Worm (Caenorhabditis elegans) whole organism, young adult: ENCODE data around the gene C07E3.10.

ENCODE experiments used
- D2030.7 ChIP-seq: fragments of 200-800 bp; sonication (Bioruptor generic); IDR thresholded peaks from 2 replicates; pipeline ENCODE4 v1.3.6; 2022; ENCODE audit warnings: missing genetic modification reagents, missing genetic modification characterization, missing compliant biosample characterization
- F52B5.7 ChIP-seq: sonication (generic microtip); optimal IDR thresholded peaks from 2 replicates; lab custom pipeline; 2016; ENCODE audit warnings: mild to moderate bottlenecking, missing genetic modification characterization, missing compliant biosample characterization
- F55B11.4 ChIP-seq: sonication (generic microtip); optimal IDR thresholded peaks from 2 replicates; lab custom pipeline; 2016; ENCODE audit warnings: missing compliant biosample characterization, missing genetic modification characterization, borderline replicate concordance; ENCODE audit not compliant: insufficient read depth
- K11D2.4 ChIP-seq: fragments of 200-800 bp; sonication (Bioruptor generic); IDR thresholded peaks from 2 replicates; pipeline ENCODE4 v1.3.6; 2022; ENCODE audit warnings: missing genetic modification reagents, missing genetic modification characterization, missing compliant biosample characterization
- K12H6.12 ChIP-seq: fragments of 200-800 bp; sonication (Bioruptor generic); optimal IDR thresholded peaks from 2 replicates; lab custom pipeline; 2018; ENCODE audit warnings: mild to moderate bottlenecking, missing genetic modification characterization, missing compliant biosample characterization
- Y53F4B.3 ChIP-seq: fragments of 200-800 bp; sonication (Bioruptor generic); IDR thresholded peaks from 2 replicates; pipeline ENCODE4 v1.3.6; 2022; ENCODE audit warnings: missing genetic modification reagents, missing genetic modification characterization, missing compliant biosample characterization
- Y53G8AR.9 ChIP-seq: fragments of 200-800 bp; sonication (Bioruptor generic); conservative IDR thresholded peaks from 2 replicates; pipeline ENCODE4 v1.3.6; 2022; ENCODE audit warnings: missing genetic modification reagents, missing genetic modification characterization, missing compliant biosample characterization
- Y79H2A.3 ChIP-seq: fragments of 200-800 bp; sonication (Bioruptor generic); conservative IDR thresholded peaks from 2 replicates; pipeline ENCODE4 v1.3.6; 2022; ENCODE audit warnings: missing genetic modification reagents, missing genetic modification characterization, missing compliant biosample characterization
- Y95B8A.8 ChIP-seq: fragments of 200-800 bp; sonication (Bioruptor generic); IDR thresholded peaks from 2 replicates; pipeline ENCODE4 v1.3.6; 2022; ENCODE audit warnings: missing genetic modification reagents, missing genetic modification characterization, missing compliant biosample characterization
- ama-1 ChIP-seq, 3 experiments: fragments of 150-350 bp in 1 of 3; sonication (generic microtip) in 2 of 3; optimal IDR thresholded peaks; 2 replicates each; lab custom pipeline; 2014 to 2018; ENCODE audit warnings: missing biosample characterization in 2 of 3, missing genetic modification characterization in 2 of 3, missing genetic modification reagents in 2 of 3
- aptf-2 ChIP-seq: fragments of 200-800 bp; sonication (Bioruptor generic); conservative IDR thresholded peaks from 2 replicates; pipeline ENCODE4 v1.3.6; 2022; ENCODE audit warnings: missing genetic modification reagents, missing genetic modification characterization, missing compliant biosample characterization
- aptf-3 ChIP-seq: fragments of 200-800 bp; sonication (Bioruptor generic); IDR thresholded peaks from 2 replicates; pipeline ENCODE4 v1.3.6; 2022; ENCODE audit warnings: missing genetic modification characterization, missing compliant biosample characterization
- bed-1 ChIP-seq: fragments of 200-800 bp; sonication (Bioruptor generic); IDR thresholded peaks from 2 replicates; pipeline ENCODE4 v1.3.6; 2022; ENCODE audit warnings: missing genetic modification reagents, missing genetic modification characterization, missing compliant biosample characterization
- bed-2 ChIP-seq: fragments of 200-800 bp; sonication (Bioruptor generic); IDR thresholded peaks from 2 replicates; pipeline ENCODE4 v1.3.6; 2022; ENCODE audit warnings: missing genetic modification reagents, missing genetic modification characterization, missing compliant biosample characterization
- ccch-3 ChIP-seq: fragments of 200-800 bp; sonication (Bioruptor generic); optimal IDR thresholded peaks from 2 replicates; lab custom pipeline; 2018; ENCODE audit warnings: mild to moderate bottlenecking, missing genetic modification characterization, missing compliant biosample characterization
- cebp-1 ChIP-seq, 2 experiments: fragments of 200-800 bp in 1 of 2; sonication (Bioruptor generic) in 1 of 2; sonication (generic microtip) in 1 of 2; IDR thresholded peaks in 1 of 2; optimal IDR thresholded peaks in 1 of 2; 2 replicates each; pipeline versions ENCODE4 v1.3.6 to Lab custom; 2017 to 2022; ENCODE audit warnings: missing compliant biosample characterization in 2 of 2, missing genetic modification characterization in 2 of 2, mild to moderate bottlenecking in 1 of 2, missing genetic modification reagents in 1 of 2, moderate library complexity in 1 of 2
- ceh-58 ChIP-seq: fragments of 200-800 bp; sonication (Bioruptor generic); IDR thresholded peaks from 2 replicates; pipeline ENCODE4 v1.3.6; 2022; ENCODE audit warnings: missing genetic modification characterization, missing compliant biosample characterization
- die-1 ChIP-seq: sonication (generic microtip); optimal IDR thresholded peaks from 2 replicates; lab custom pipeline; 2016; ENCODE audit warnings: missing genotype, mild to moderate bottlenecking, missing genetic modification characterization, missing compliant biosample characterization
- dpl-1 ChIP-seq: fragments of 150-350 bp; optimal IDR thresholded peaks from 2 replicates; lab custom pipeline; 2014; ENCODE audit warnings: missing biosample characterization, missing genetic modification reagents, missing genetic modification characterization
- egrh-3 ChIP-seq: fragments of 200-800 bp; sonication (Bioruptor generic); IDR thresholded peaks from 2 replicates; pipeline ENCODE4 v1.3.6; 2022; ENCODE audit warnings: missing genetic modification reagents, missing genetic modification characterization, missing compliant biosample characterization
- ekl-4 ChIP-seq: fragments of 200-800 bp; sonication (Bioruptor generic); IDR thresholded peaks from 2 replicates; pipeline ENCODE4 v1.3.6; 2022; ENCODE audit warnings: missing genetic modification reagents, missing genetic modification characterization, missing compliant biosample characterization
- hmg-1.2 ChIP-seq: fragments of 200-800 bp; sonication (Bioruptor generic); IDR thresholded peaks from 2 replicates; pipeline ENCODE4 v1.3.6; 2022; ENCODE audit warnings: missing genetic modification reagents, missing genetic modification characterization, missing compliant biosample characterization
- lag-1 ChIP-seq: fragments of 200-800 bp; sonication (Bioruptor generic); IDR thresholded peaks from 2 replicates; pipeline ENCODE4 v1.3.6; 2022; ENCODE audit warnings: missing genetic modification reagents, missing genetic modification characterization, missing compliant biosample characterization
- lin-40 ChIP-seq: sonication (generic microtip); optimal IDR thresholded peaks from 2 replicates; lab custom pipeline; 2016; ENCODE audit warnings: missing genetic modification characterization, mild to moderate bottlenecking, missing compliant biosample characterization, missing genotype, missing genetic modification reagents
- lir-1 ChIP-seq: fragments of 200-800 bp; sonication (Bioruptor generic); conservative IDR thresholded peaks from 2 replicates; pipeline ENCODE4 v1.3.6; 2022; ENCODE audit warnings: missing genetic modification reagents, missing genetic modification characterization, missing compliant biosample characterization
- madf-3 ChIP-seq: fragments of 200-800 bp; sonication (Bioruptor generic); IDR thresholded peaks from 2 replicates; pipeline ENCODE4 v1.3.6; 2022; ENCODE audit warnings: missing genetic modification reagents, missing genetic modification characterization, missing compliant biosample characterization
- mel-28 ChIP-seq: sonication (generic microtip); optimal IDR thresholded peaks from 2 replicates; lab custom pipeline; 2016; ENCODE audit warnings: borderline replicate concordance, mild to moderate bottlenecking, missing genetic modification characterization, missing compliant biosample characterization
- nfya-2 ChIP-seq: fragments of 200-800 bp; sonication (Bioruptor generic); IDR thresholded peaks from 2 replicates; pipeline ENCODE4 v1.3.6; 2022; ENCODE audit warnings: missing genetic modification reagents, missing genetic modification characterization, missing compliant biosample characterization
- repo-1 ChIP-seq: sonication (generic microtip); optimal IDR thresholded peaks from 2 replicates; lab custom pipeline; 2017; ENCODE audit warnings: mild to moderate bottlenecking, missing genetic modification characterization, missing compliant biosample characterization
- rpc-1 ChIP-seq, 2 experiments: fragments of 150-350 bp in 1 of 2; sonication (generic microtip) in 1 of 2; optimal IDR thresholded peaks; 2 replicates each; lab custom pipeline; 2014 to 2018; ENCODE audit warnings: missing biosample characterization in 1 of 2, missing genetic modification characterization in 1 of 2, missing genetic modification reagents in 1 of 2, missing genotype in 1 of 2
- sea-2 ChIP-seq: fragments of 200-800 bp; sonication (Bioruptor generic); IDR thresholded peaks from 2 replicates; pipeline ENCODE4 v1.3.6; 2022; ENCODE audit warnings: missing genetic modification characterization, missing compliant biosample characterization
- snpc-1.3 ChIP-seq: sonication (generic microtip); optimal IDR thresholded peaks from 2 replicates; lab custom pipeline; 2017; ENCODE audit warnings: missing genetic modification characterization, mild to moderate bottlenecking, missing compliant biosample characterization, antibody characterized with exemption, moderate library complexity, missing genotype, missing genetic modification reagents; ENCODE audit not compliant: insufficient read depth
- unc-130 ChIP-seq: sonication (generic microtip); optimal IDR thresholded peaks from 2 replicates; lab custom pipeline; 2016; ENCODE audit warnings: missing genetic modification reagents, missing genetic modification characterization, missing compliant biosample characterization
- unc-62 ChIP-seq: fragments of 150-350 bp; optimal IDR thresholded peaks from 2 replicates; lab custom pipeline; 2014; ENCODE audit warnings: missing biosample characterization, missing genetic modification reagents, missing genetic modification characterization
- ztf-6 ChIP-seq: fragments of 200-800 bp; sonication (Bioruptor generic); IDR thresholded peaks from 2 replicates; pipeline ENCODE4 v1.3.6; 2022; ENCODE audit warnings: missing genetic modification reagents, missing genetic modification characterization, missing compliant biosample characterization

Gene C07E3.10

ce11 chrII:10357468-10358007, 11.4 kb downstream of the C07E3.10 start, which contains the start of gene C07E3.3:
C07E3.3 (minus strand) TSS chrII:10357518.
- TF ChIP-seq lir-1 (GFP tag; lab: Robert Waterston, UW), result no peak
- no peak for TF ChIP-seq unc-130
- TF ChIP-seq ama-1 (optimal IDR thresholded peaks at IDR 0.05; lab: Kevin White, UChicago), result no peak
- no peak for TF ChIP-seq ama-1 (GFP tag; optimal IDR thresholded peaks at IDR 0.05; lab: Kevin White, UChicago)
- no peak for TF ChIP-seq hmg-1.2 (GFP tag; lab: Robert Waterston, UW)
- no peak for TF ChIP-seq D2030.7 (GFP tag; lab: Robert Waterston, UW)
- TF ChIP-seq K12H6.12 (tag; lab: Kevin White, UChicago), result no peak
- no peak for TF ChIP-seq cebp-1 (GFP tag; IDR thresholded peaks at IDR 0.05; lab: Robert Waterston, UW)
- TF ChIP-seq cebp-1 (tag; optimal IDR thresholded peaks at IDR 0.05; lab: Kevin White, UChicago), result no peak
- TF ChIP-seq madf-3 (GFP tag; lab: Robert Waterston, UW), result no peak
- no peak for TF ChIP-seq K11D2.4
- TF ChIP-seq bed-2 (GFP tag; lab: Robert Waterston, UW), result no peak
- no peak for TF ChIP-seq ztf-6 (GFP tag; lab: Robert Waterston, UW)
- no peak for TF ChIP-seq Y79H2A.3
- TF ChIP-seq aptf-3 (GFP tag; lab: Robert Waterston, UW), result no peak
- TF ChIP-seq snpc-1.3 (tag; lab: Kevin White, UChicago), result no peak
- TF ChIP-seq, all 124 proteins: peak for 0

- TF ChIP-seq nfya-2 (GFP tag; lab: Robert Waterston, UW) (no peak), sea-2 (no peak), dpl-1 (GFP tag; lab: Kevin White, UChicago) (no peak), die-1 (no peak), aptf-2 (GFP tag; lab: Robert Waterston, UW) (no peak), bed-1 (GFP tag; lab: Robert Waterston, UW) (no peak), ccch-3 (GFP tag; lab: Kevin White, UChicago) (no peak), lin-40 (tag; lab: Kevin White, UChicago) (no peak), Y95B8A.8 (no peak), unc-130 (no peak), F55B11.4 (tag; lab: Kevin White, UChicago) (no peak), rpc-1 (optimal IDR thresholded peaks at IDR 0.05; lab: Kevin White, UChicago) (no peak), rpc-1 (tag; optimal IDR thresholded peaks at IDR 0.05; lab: Kevin White, UChicago) (no peak), repo-1 (tag; lab: Kevin White, UChicago) (no peak), ceh-58 (GFP tag; lab: Robert Waterston, UW) (no peak), ekl-4 (GFP tag; lab: Robert Waterston, UW) (no peak), lag-1 (GFP tag; lab: Robert Waterston, UW) (no peak)
Measured at ce11 chrII:10360487-10360886, 14.3 kb downstream of the C07E3.10 start, which contains the start of gene C07E3.4. C07E3.4 (plus strand) TSS chrII:10360787.

ce11 chrII:10367202-10367601, 21.0 kb downstream of the C07E3.10 start, which contains the start of gene ceh-57:
ceh-57 (minus strand) TSS chrII:10367296.
- no peak for TF ChIP-seq madf-3 (GFP tag; lab: Robert Waterston, UW)
- no peak for TF ChIP-seq Y53G8AR.9 (GFP tag; lab: Robert Waterston, UW)
- TF ChIP-seq Y53F4B.3 (GFP tag; lab: Robert Waterston, UW), result no peak
- TF ChIP-seq dpl-1 (GFP tag; lab: Kevin White, UChicago), result no peak
- TF ChIP-seq unc-62, result no peak
- no peak for TF ChIP-seq F52B5.7 (tag; lab: Kevin White, UChicago)
- TF ChIP-seq K11D2.4, result no peak
- no peak for TF ChIP-seq egrh-3 (GFP tag; lab: Robert Waterston, UW)
- TF ChIP-seq mel-28 (tag; lab: Kevin White, UChicago), result no peak
- TF ChIP-seq unc-130, result no peak
